Fruit fly (Drosophila melanogaster) whole organism, embryonic: Measurements from ENCODE around the gene Ant2.

Source experiments
- Ada2b ChIP-seq: fragments of 200-800 bp; sonication (Bioruptor generic); IDR thresholded peaks from 2 replicates; pipeline ENCODE4 v1.3.6; 2022; ENCODE audit warnings: missing biosample characterization, missing genetic modification characterization
- CG10979 ChIP-seq: fragments of 200-800 bp; sonication (Bioruptor generic); optimal IDR thresholded peaks from 2 replicates; lab custom pipeline; 2018; ENCODE audit warnings: missing biosample characterization, mild to moderate bottlenecking, missing genetic modification characterization, moderate library complexity
- CG11093 ChIP-seq: fragments of 200-800 bp; sonication (Bioruptor generic); IDR thresholded peaks from 3 replicates; pipeline ENCODE4 v1.3.6; 2022; ENCODE audit warnings: missing biosample characterization, missing genetic modification characterization
- CG11696 ChIP-seq: fragments of 200-800 bp; sonication (Bioruptor generic); IDR thresholded peaks from 2 replicates; pipeline ENCODE4 v1.3.6; 2022; ENCODE audit warnings: missing biosample characterization, missing genetic modification characterization
- CG12391 ChIP-seq: fragments of 200-800 bp; sonication (Bioruptor generic); optimal IDR thresholded peaks from 3 replicates; lab custom pipeline; 2018; ENCODE audit warnings: missing biosample characterization, mild to moderate bottlenecking, missing genetic modification characterization, moderate library complexity
- CG12659 ChIP-seq: fragments of 200-800 bp; sonication (Bioruptor generic); optimal IDR thresholded peaks from 3 replicates; lab custom pipeline; 2017; ENCODE audit warnings: mild to moderate bottlenecking, missing biosample characterization, missing genetic modification reagents, missing genetic modification characterization
- CG13287 ChIP-seq: fragments of 200-800 bp; sonication (Bioruptor generic); IDR thresholded peaks from 2 replicates; pipeline ENCODE4 v1.3.6; 2022; ENCODE audit warnings: missing biosample characterization, missing genetic modification characterization; ENCODE audit not compliant: partially characterized antibody
- CG13894 ChIP-seq: fragments of 200-800 bp; sonication (Bioruptor generic); optimal IDR thresholded peaks from 3 replicates; lab custom pipeline; 2018; ENCODE audit warnings: missing biosample characterization, mild to moderate bottlenecking, missing genetic modification characterization, moderate library complexity
- CG14710 ChIP-seq: fragments of 200-800 bp; sonication (Bioruptor generic); optimal IDR thresholded peaks from 3 replicates; lab custom pipeline; 2019; ENCODE audit warnings: missing biosample characterization, mild to moderate bottlenecking, missing genetic modification characterization, moderate library complexity
- CG1602 ChIP-seq: fragments of 200-800 bp; sonication (Bioruptor generic); optimal IDR thresholded peaks from 3 replicates; lab custom pipeline; 2016; ENCODE audit warnings: missing biosample characterization, missing genetic modification characterization
- CG1647 ChIP-seq: fragments of 200-800 bp; sonication (Bioruptor generic); optimal IDR thresholded peaks from 3 replicates; lab custom pipeline; 2016; ENCODE audit warnings: missing biosample characterization, missing genetic modification characterization
- CG16813 ChIP-seq: fragments of 200-800 bp; sonication (Bioruptor generic); IDR thresholded peaks from 3 replicates; pipeline ENCODE4 v1.3.6; 2022; ENCODE audit warnings: missing biosample characterization, missing genetic modification characterization; ENCODE audit not compliant: partially characterized antibody
- CG17912 ChIP-seq: fragments of 200-800 bp; sonication (Bioruptor generic); optimal IDR thresholded peaks from 2 replicates; lab custom pipeline; 2018; ENCODE audit warnings: missing biosample characterization, mild to moderate bottlenecking, missing genetic modification characterization
- CG1832 ChIP-seq: fragments of 200-800 bp; sonication (Bioruptor generic); optimal IDR thresholded peaks from 2 replicates; lab custom pipeline; 2017; ENCODE audit warnings: missing biosample characterization, mild to moderate bottlenecking, missing genetic modification characterization, inconsistent platforms
- CG2712 ChIP-seq: fragments of 200-800 bp; optimal IDR thresholded peaks from 3 replicates; lab custom pipeline; 2019; ENCODE audit warnings: missing biosample characterization, mild to moderate bottlenecking, missing genetic modification characterization, moderate library complexity
- CG3163 ChIP-seq: fragments of 200-800 bp; sonication (Bioruptor generic); optimal IDR thresholded peaks from 3 replicates; lab custom pipeline; 2016; ENCODE audit warnings: missing biosample characterization, missing genetic modification characterization
- CG43689 ChIP-seq: fragments of 200-800 bp; sonication (Bioruptor generic); IDR thresholded peaks from 2 replicates; pipeline ENCODE4 v1.3.6; 2022; ENCODE audit warnings: missing biosample characterization, missing genetic modification characterization
- CG6175 ChIP-seq: fragments of 200-800 bp; sonication (Bioruptor generic); IDR thresholded peaks from 3 replicates; pipeline ENCODE4 v1.3.6; 2022; ENCODE audit warnings: missing biosample characterization, missing genetic modification characterization
- CG6791 ChIP-seq: fragments of 200-800 bp; sonication (Bioruptor generic); IDR thresholded peaks from 3 replicates; pipeline ENCODE4 v1.3.6; 2022; ENCODE audit warnings: missing biosample characterization, missing genetic modification characterization; ENCODE audit not compliant: partially characterized antibody
- CG7372 ChIP-seq: fragments of 200-800 bp; sonication (Bioruptor generic); IDR thresholded peaks from 2 replicates; pipeline ENCODE4 v1.3.6; 2022; ENCODE audit warnings: missing biosample characterization, missing genetic modification characterization
- Chrac-16 ChIP-seq: fragments of 200-800 bp; sonication (Bioruptor generic); optimal IDR thresholded peaks from 3 replicates; lab custom pipeline; 2016; ENCODE audit warnings: missing biosample characterization, missing genetic modification characterization
- Deaf1 ChIP-seq: fragments of 200-800 bp; optimal IDR thresholded peaks from 3 replicates; lab custom pipeline; 2019; ENCODE audit warnings: missing biosample characterization, mild to moderate bottlenecking, missing genetic modification characterization, moderate library complexity
- Doc2 ChIP-seq: fragments of 200-800 bp; sonication (Bioruptor generic); IDR thresholded peaks from 2 replicates; pipeline ENCODE4 v1.3.6; 2022; ENCODE audit warnings: missing biosample characterization, missing genetic modification characterization
- Dref ChIP-seq: fragments of 200-800 bp; sonication (Bioruptor generic); IDR thresholded peaks from 2 replicates; pipeline ENCODE4 v1.3.6; 2022; ENCODE audit warnings: missing biosample characterization, missing genetic modification characterization
- Eip74EF ChIP-seq, 2 experiments: fragments of 200-800 bp in 1 of 2; fragments of >200 bp in 1 of 2; sonication (Bioruptor generic) in 1 of 2; optimal IDR thresholded peaks; 2 replicates each; lab custom pipeline; 2017 to 2019; ENCODE audit warnings: missing biosample characterization in 2 of 2, missing genetic modification characterization in 2 of 2, mild to moderate bottlenecking in 1 of 2, moderate library complexity in 1 of 2
- Ets97D ChIP-seq: fragments of 200-800 bp; sonication (Bioruptor generic); optimal IDR thresholded peaks from 3 replicates; lab custom pipeline; 2016; ENCODE audit warnings: missing biosample characterization, missing genetic modification characterization
- Hmx ChIP-seq: fragments of 200-800 bp; sonication (Bioruptor generic); optimal IDR thresholded peaks from 2 replicates; lab custom pipeline; 2016; ENCODE audit warnings: missing biosample characterization, missing genetic modification characterization
- Kr ChIP-seq: fragments of 200-800 bp; sonication (Bioruptor generic); optimal IDR thresholded peaks from 2 replicates; lab custom pipeline; 2017; ENCODE audit warnings: missing biosample characterization, mild to moderate bottlenecking, missing genetic modification characterization
- MBD-R2 ChIP-seq: fragments of 200-800 bp; sonication (Bioruptor generic); IDR thresholded peaks from 2 replicates; pipeline ENCODE4 v1.3.6; 2022; ENCODE audit warnings: missing biosample characterization, missing genetic modification characterization
- NFAT ChIP-seq: fragments of 200-800 bp; sonication (Bioruptor generic); IDR thresholded peaks from 2 replicates; pipeline ENCODE4 v1.3.6; 2022; ENCODE audit warnings: missing biosample characterization, missing genetic modification characterization
- Opbp ChIP-seq: fragments of 200-800 bp; sonication (Bioruptor generic); IDR thresholded peaks from 3 replicates; pipeline ENCODE4 v1.3.6; 2022; ENCODE audit warnings: missing biosample characterization, missing genetic modification characterization; ENCODE audit not compliant: partially characterized antibody
- Sox100B ChIP-seq: fragments of 200-800 bp; sonication (Bioruptor generic); optimal IDR thresholded peaks from 3 replicates; lab custom pipeline; 2018; ENCODE audit warnings: missing biosample characterization, mild to moderate bottlenecking, missing genetic modification characterization
- Sox102F ChIP-seq: fragments of 200-800 bp; sonication (Bioruptor generic); optimal IDR thresholded peaks from 2 replicates; lab custom pipeline; 2018; ENCODE audit warnings: missing biosample characterization, mild to moderate bottlenecking, missing genetic modification characterization, moderate library complexity
- aop ChIP-seq: fragments of 200-800 bp; sonication (Bioruptor generic); IDR thresholded peaks from 2 replicates; pipeline ENCODE4 v1.3.6; 2022; ENCODE audit warnings: missing biosample characterization, missing genetic modification characterization
- ase ChIP-seq: fragments of 200-800 bp; sonication (Bioruptor generic); IDR thresholded peaks from 3 replicates; pipeline ENCODE4 v1.3.6; 2022; ENCODE audit warnings: missing biosample characterization, missing genetic modification characterization
- bbx ChIP-seq: fragments of 200-800 bp; sonication (Bioruptor generic); IDR thresholded peaks from 2 replicates; pipeline ENCODE4 v1.3.6; 2022; ENCODE audit warnings: missing biosample characterization, missing genetic modification characterization; ENCODE audit not compliant: partially characterized antibody
- cas ChIP-seq: fragments of 200-800 bp; sonication (Bioruptor generic); IDR thresholded peaks from 2 replicates; pipeline ENCODE4 v1.3.6; 2022; ENCODE audit warnings: missing biosample characterization, missing genetic modification characterization
- cg ChIP-seq: fragments of 200-800 bp; sonication (Bioruptor generic); optimal IDR thresholded peaks from 3 replicates; lab custom pipeline; 2019; ENCODE audit warnings: missing biosample characterization, mild to moderate bottlenecking, missing genetic modification characterization, moderate library complexity
- dm ChIP-seq: fragments of 200-800 bp; sonication (Bioruptor generic); optimal IDR thresholded peaks from 3 replicates; lab custom pipeline; 2016; ENCODE audit warnings: missing biosample characterization, missing genetic modification characterization
- gro ChIP-seq: fragments of 200-800 bp; sonication (Bioruptor generic); optimal IDR thresholded peaks from 2 replicates; lab custom pipeline; 2016; ENCODE audit warnings: missing biosample characterization, missing genetic modification characterization
- hkb ChIP-seq, 2 experiments: fragments of 200-800 bp in 1 of 2; fragments of >200 bp in 1 of 2; sonication (Bioruptor generic) in 1 of 2; IDR thresholded peaks in 1 of 2; optimal IDR thresholded peaks in 1 of 2; 2 replicates each; pipeline versions ENCODE4 v1.3.6 to Lab custom; 2017 to 2022; ENCODE audit warnings: missing biosample characterization in 1 of 2, missing genetic modification characterization in 1 of 2
- lab ChIP-seq: fragments of 200-800 bp; sonication (Bioruptor generic); optimal IDR thresholded peaks from 3 replicates; lab custom pipeline; 2017; ENCODE audit warnings: missing biosample characterization, missing genetic modification characterization, mild to moderate bottlenecking, moderate library complexity, missing genetic modification reagents
- phol ChIP-seq: fragments of 200-800 bp; sonication (Bioruptor generic); optimal IDR thresholded peaks from 3 replicates; lab custom pipeline; 2018; ENCODE audit warnings: missing biosample characterization, mild to moderate bottlenecking, missing genetic modification characterization, moderate library complexity
- pita ChIP-seq: fragments of 200-800 bp; sonication (Bioruptor generic); optimal IDR thresholded peaks from 2 replicates; lab custom pipeline; 2017; ENCODE audit warnings: missing biosample characterization, mild to moderate bottlenecking, missing genetic modification characterization
- pzg ChIP-seq: fragments of 200-800 bp; sonication (Bioruptor generic); optimal IDR thresholded peaks from 3 replicates; lab custom pipeline; 2018; ENCODE audit warnings: missing biosample characterization, mild to moderate bottlenecking, missing genetic modification characterization, moderate library complexity
- sd ChIP-seq: fragments of 200-800 bp; sonication (Bioruptor generic); optimal IDR thresholded peaks from 3 replicates; lab custom pipeline; 2018; ENCODE audit warnings: missing biosample characterization, mild to moderate bottlenecking, missing genetic modification characterization, moderate library complexity
- shn ChIP-seq: fragments of 200-800 bp; sonication (Bioruptor generic); optimal IDR thresholded peaks from 3 replicates; lab custom pipeline; 2016; ENCODE audit warnings: missing biosample characterization, missing genetic modification characterization
- slbo ChIP-seq: fragments of 200-800 bp; sonication (Bioruptor generic); IDR thresholded peaks from 2 replicates; pipeline ENCODE4 v1.3.6; 2022; ENCODE audit warnings: missing biosample characterization, missing genetic modification characterization
- trem ChIP-seq: fragments of 200-800 bp; optimal IDR thresholded peaks from 3 replicates; lab custom pipeline; 2019; ENCODE audit warnings: missing biosample characterization, mild to moderate bottlenecking, missing genetic modification characterization, moderate library complexity
- zfh1 ChIP-seq: fragments of 200-800 bp; sonication (Bioruptor generic); IDR thresholded peaks from 3 replicates; pipeline ENCODE4 v1.3.6; 2022; ENCODE audit warnings: missing biosample characterization, missing genetic modification characterization

Ant2 gene

dm6 chrX:10764206-10764605, 22.5 kb downstream of the Ant2 start, which contains the start of gene Tango5 (continued):
- peak; percentile 66; the same call in 1 of the 3 replicates for TF ChIP-seq Opbp (GFP tag; lab: Robert Waterston, UW)
- no peak for TF ChIP-seq CG10979 (tag; lab: Kevin White, UChicago)
- peak; percentile 57 for TF ChIP-seq CG16813
- TF ChIP-seq cg: no peak
- no peak for TF ChIP-seq CG11093 (GFP tag; lab: Robert Waterston, UW)
- peak; percentile 9 for TF ChIP-seq CG12391
- peak; percentile 97 for TF ChIP-seq pzg (GFP tag; lab: Kevin White, UChicago)
- no peak for TF ChIP-seq CG3163
- no peak for TF ChIP-seq zfh1 (GFP tag; lab: Robert Waterston, UW)
- TF ChIP-seq CG1647 (GFP tag; lab: Kevin White, UChicago): no peak
- no peak for TF ChIP-seq Doc2 (GFP tag; lab: Robert Waterston, UW)
- peak; percentile 1 for TF ChIP-seq Deaf1 (tag; lab: Kevin White, UChicago)
- no peak for TF ChIP-seq Sox102F
- TF ChIP-seq Ada2b: no peak
- no peak for TF ChIP-seq cas (GFP tag; lab: Robert Waterston, UW)
- no peak for TF ChIP-seq Hmx (GFP tag; lab: Kevin White, UChicago)
- TF ChIP-seq CG11696 (GFP tag; lab: Robert Waterston, UW): no peak
- no peak for TF ChIP-seq lab
- TF ChIP-seq CG17912 (GFP tag; lab: Kevin White, UChicago): no peak
- no peak for TF ChIP-seq NFAT (GFP tag; lab: Robert Waterston, UW)
- TF ChIP-seq shn: no peak
- no peak for TF ChIP-seq Sox100B
- peak; percentile 46 for TF ChIP-seq phol
- no peak for TF ChIP-seq Chrac-16 (GFP tag; lab: Kevin White, UChicago)
- peak; percentile 48 for TF ChIP-seq dm
- 0 out of 2 replicates have a peak, but pooled peaks have one; percentile 42 for TF ChIP-seq bbx (GFP tag; lab: Robert Waterston, UW)
- peak; percentile 49 for TF ChIP-seq Dref
- TF ChIP-seq aop (GFP tag; lab: Robert Waterston, UW): no peak
- peak; percentile 67 for TF ChIP-seq CG13287
- no peak for TF ChIP-seq Kr (GFP tag; lab: Kevin White, UChicago)
- peak; percentile 34 for TF ChIP-seq sd (tag; lab: Kevin White, UChicago)
- no peak for TF ChIP-seq CG43689 (GFP tag; lab: Robert Waterston, UW)
- TF ChIP-seq CG1602 (GFP tag; lab: Kevin White, UChicago): no peak
- no peak for TF ChIP-seq slbo (GFP tag; lab: Robert Waterston, UW)
- peak; percentile 47 for TF ChIP-seq gro (GFP tag; lab: Kevin White, UChicago)
- peak; percentile 79 for TF ChIP-seq trem (tag; lab: Kevin White, UChicago)
- no peak for TF ChIP-seq CG6175 (GFP tag; lab: Robert Waterston, UW)
- no peak for TF ChIP-seq Eip74EF (GFP tag; optimal IDR thresholded peaks at IDR 0.05; lab: Kevin White, UChicago)
- peak; percentile 40 for TF ChIP-seq CG2712
- peak; percentile 61 for TF ChIP-seq CG13894
- 0 out of 2 replicates have a peak, but pooled peaks have one; percentile 25 for TF ChIP-seq MBD-R2 (GFP tag; lab: Robert Waterston, UW)
- no peak for TF ChIP-seq ase (GFP tag; lab: Robert Waterston, UW)
- TF ChIP-seq hkb (optimal IDR thresholded peaks at IDR 0.05; lab: Kevin White, UChicago): peak; percentile 89
- no peak for TF ChIP-seq hkb (GFP tag; IDR thresholded peaks at IDR 0.05; lab: Robert Waterston, UW)
- TF ChIP-seq CG1832: peak; percentile 35
- TF ChIP-seq Ets97D (GFP tag; lab: Kevin White, UChicago): peak; percentile 82
- TF ChIP-seq CG7372 (GFP tag; lab: Robert Waterston, UW): no peak
- TF ChIP-seq CG14710 (tag; lab: Kevin White, UChicago): peak; percentile 69
- peak; percentile 63 for TF ChIP-seq CG12659 (GFP tag; lab: Kevin White, UChicago)
- no peak for TF ChIP-seq pita (GFP tag; lab: Kevin White, UChicago)
- TF ChIP-seq CG6791 (GFP tag; lab: Robert Waterston, UW): 0 out of 3 replicates have a peak, but pooled peaks have one; percentile 34
